Fruit fly (Drosophila melanogaster): ENCODE measurements around the gene CG31051.

DNA sequence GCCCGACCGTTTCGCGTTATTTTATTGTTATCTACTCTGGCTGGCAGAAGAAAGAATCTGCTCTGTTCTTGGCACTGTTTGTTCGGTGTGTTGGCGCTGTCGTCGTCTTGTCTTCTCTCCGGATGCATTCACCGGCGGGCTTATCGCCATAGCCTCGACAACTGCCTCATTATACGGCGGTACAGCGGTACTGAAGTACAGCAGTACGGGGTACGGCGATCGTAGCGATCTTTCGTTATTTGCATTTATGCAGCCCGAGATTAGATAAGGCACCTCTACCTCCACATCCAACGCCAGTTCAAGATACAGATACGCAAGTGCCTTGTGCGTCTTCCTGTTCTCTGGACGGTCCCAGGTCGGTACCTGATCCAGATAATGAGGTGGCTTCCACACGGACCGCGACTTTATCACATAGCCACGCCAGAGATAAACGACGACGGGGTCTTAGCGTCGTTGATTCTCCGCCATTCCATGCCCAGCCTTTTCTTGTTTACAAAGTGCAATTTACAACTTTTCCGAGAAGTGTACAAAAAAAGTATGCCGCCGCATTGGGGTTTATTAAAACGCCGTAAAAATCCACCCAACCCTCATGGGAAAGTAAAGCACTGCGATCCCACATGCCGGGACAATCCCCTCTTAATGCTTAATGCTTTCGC lies 47.9 kb upstream of the CG31051 start:
- TF ChIP-seq gl (tag; optimal IDR thresholded peaks at IDR 0.05) (no peak), CG8159 (tag; optimal IDR thresholded peaks at IDR 0.05) (no peak), CG8301 (tag; optimal IDR thresholded peaks at IDR 0.05) (no peak), CG32121 (GFP tag; IDR thresholded peaks at IDR 0.05) (no peak), CG17806 (tag; optimal IDR thresholded peaks at IDR 0.05) (no peak), D1 (tag; optimal IDR thresholded peaks at IDR 0.05) (no peak), Snoo (tag; optimal IDR thresholded peaks at IDR 0.05) (no peak), Pif1A (GFP tag; optimal IDR thresholded peaks at IDR 0.05) (no peak), CG13204 (GFP tag; optimal IDR thresholded peaks at IDR 0.05) (no peak), Ets98B (GFP tag; IDR thresholded peaks at IDR 0.05) (no peak), fd96Ca (GFP tag; IDR thresholded peaks at IDR 0.05) (no peak), rn (GFP tag; IDR thresholded peaks at IDR 0.05) (no peak), CG4496 (GFP tag; IDR thresholded peaks at IDR 0.05) (no peak), EcR (GFP tag; optimal IDR thresholded peaks at IDR 0.05) (no peak)

All from whole organism, pupa.